Worm (Caenorhabditis elegans) whole organism, midembryonic: ENCODE data around the gene glb-3.

ENCODE experiments used
- flt-1 ChIP-seq: fragments of 200-800 bp; sonication (Bioruptor generic); IDR thresholded peaks from 2 replicates; pipeline ENCODE4 v1.3.6; 2022; ENCODE audit warnings: missing genetic modification characterization, missing compliant biosample characterization
- ref-1 ChIP-seq: fragments of 200-800 bp; sonication (Bioruptor generic); conservative IDR thresholded peaks from 2 replicates; pipeline ENCODE4 v1.3.6; 2022; ENCODE audit warnings: missing genetic modification reagents, missing genetic modification characterization, missing compliant biosample characterization

DNA sequence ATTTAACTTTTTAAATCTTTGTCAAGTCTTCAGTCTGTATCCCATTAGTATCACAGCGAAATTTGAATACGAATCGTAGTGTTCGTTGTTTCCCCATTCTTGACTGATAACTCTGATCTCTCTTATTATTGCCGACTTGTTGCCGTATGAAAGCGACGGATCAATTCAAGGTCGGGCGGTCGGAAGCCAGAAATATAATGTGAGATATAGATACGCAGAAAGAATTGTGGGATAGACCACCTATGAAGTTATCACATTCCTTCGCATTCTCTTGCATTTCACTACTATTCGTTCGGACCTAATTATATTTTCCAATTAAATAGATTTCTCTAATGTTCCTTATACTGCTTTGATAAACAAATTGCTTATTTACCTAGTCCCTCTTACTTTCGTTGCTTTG, 14.6 kb downstream of the glb-3 start:
- TF ChIP-seq flt-1 (GFP tag; lab: Robert Waterston, UW) = no peak
- no peak for TF ChIP-seq ref-1 (GFP tag; lab: Robert Waterston, UW)
